Fruit fly (Drosophila melanogaster): Measurements from ENCODE around the gene mura.

Gene mura

dm6 chr3R:9563240-9563992 lies 11.8 kb upstream of the mura start, which contains the start of the genes CG9393 and Vps45 (continued):
- TF ChIP-seq CrebB (tag; optimal IDR thresholded peaks at IDR 0.05) (no peak), abd-A (tag; optimal IDR thresholded peaks at IDR 0.05) (no peak), HmgZ (tag; optimal IDR thresholded peaks at IDR 0.05) (peak; percentile 75), CG34224 (GFP tag; IDR thresholded peaks at IDR 0.05; ENCODE audit: partially characterized antibody) (peak; percentile 91), B-H2 (GFP tag; optimal IDR thresholded peaks at IDR 0.05) (peak; percentile 70), CG33213 (GFP tag; optimal IDR thresholded peaks at IDR 0.05) (peak; percentile 12), Myb (GFP tag; optimal IDR thresholded peaks at IDR 0.05) (peak; percentile 72), CG1024 (GFP tag; IDR thresholded peaks at IDR 0.05) (no peak), Hr51 (GFP tag; optimal IDR thresholded peaks at IDR 0.05) (peak in 1 of 2 experiments; percentile 78), Max (GFP tag; optimal IDR thresholded peaks at IDR 0.05) (peak; percentile 80), Abd-B (GFP tag; optimal IDR thresholded peaks at IDR 0.05) (peak; percentile 72), slp2 (GFP tag; optimal IDR thresholded peaks at IDR 0.05) (no peak), CG10274 (GFP tag; optimal IDR thresholded peaks at IDR 0.05) (no peak), CG4730 (GFP tag; IDR thresholded peaks at IDR 0.05) (0 out of 2 replicates have a peak, but pooled peaks have one; percentile 34), CG17802 (tag; optimal IDR thresholded peaks at IDR 0.05) (peak; percentile 5), rib (GFP tag; IDR thresholded peaks at IDR 0.05) (peak; percentile 73), ac (GFP tag; optimal IDR thresholded peaks at IDR 0.05) (no peak), CG3065 (GFP tag; optimal IDR thresholded peaks at IDR 0.05) (peak; percentile 48), dimm (GFP tag; IDR thresholded peaks at IDR 0.05) (no peak), E2f2 (GFP tag; IDR thresholded peaks at IDR 0.05) (peak; percentile 63), CG16779 (GFP tag; IDR thresholded peaks at IDR 0.05) (no peak), CG1647 (GFP tag; optimal IDR thresholded peaks at IDR 0.05) (peak; percentile 45), CG8281 (tag; optimal IDR thresholded peaks at IDR 0.05) (no peak), sna (GFP tag; IDR thresholded peaks at IDR 0.05; ENCODE audit: partially characterized antibody) (peak; percentile 90), kni (GFP tag; optimal IDR thresholded peaks at IDR 0.05) (peak; percentile 59), Neu2 (GFP tag; optimal IDR thresholded peaks at IDR 0.05; ENCODE audit: borderline replicate concordance) (peak; percentile 5), sim (GFP tag; IDR thresholded peaks at IDR 0.05) (no peak), Gsc (GFP tag; IDR thresholded peaks at IDR 0.05) (no peak), zen (tag; optimal IDR thresholded peaks at IDR 0.05) (peak; percentile 51), grn (GFP tag; optimal IDR thresholded peaks at IDR 0.05) (peak; percentile 84), CG10366 (GFP tag; IDR thresholded peaks at IDR 0.05) (peak; percentile 52; the same call in 1 of the 2 replicates), CG8388 (GFP tag; optimal IDR thresholded peaks at IDR 0.05) (no peak), CG15696 (tag; optimal IDR thresholded peaks at IDR 0.05) (peak; percentile 60), CG9797 (GFP tag; optimal IDR thresholded peaks at IDR 0.05) (peak; percentile 53), trh (GFP tag; optimal IDR thresholded peaks at IDR 0.05) (peak; percentile 16), Fer1 (GFP tag; optimal IDR thresholded peaks at IDR 0.05) (peak; percentile 59), CG3726 (GFP tag; IDR thresholded peaks at IDR 0.05) (no peak), CG9817 (tag; optimal IDR thresholded peaks at IDR 0.05) (peak; percentile 71), Dad (GFP tag; optimal IDR thresholded peaks at IDR 0.05) (peak; percentile 64), NfI (GFP tag; optimal IDR thresholded peaks at IDR 0.05) (peak; percentile 58), kah (GFP tag; optimal IDR thresholded peaks at IDR 0.05) (no peak), Jarid2 (GFP tag; optimal IDR thresholded peaks at IDR 0.05) (no peak), PHDP (tag; optimal IDR thresholded peaks at IDR 0.05) (peak; percentile 55), ftz-f1 (GFP tag; optimal IDR thresholded peaks at IDR 0.05) (no peak), sima (GFP tag; optimal IDR thresholded peaks at IDR 0.05) (no peak), CG43689 (GFP tag; IDR thresholded peaks at IDR 0.05) (no peak), stc (GFP tag; IDR thresholded peaks at IDR 0.05) (0 out of 2 replicates have a peak, but pooled peaks have one; percentile 49), kay (GFP tag; optimal IDR thresholded peaks at IDR 0.05) (peak; percentile 20), CG4328 (GFP tag; optimal IDR thresholded peaks at IDR 0.05) (peak; percentile 16)
